Worm (Caenorhabditis elegans): ENCODE data around the gene Y62E10A.23.

The Y62E10A.23 gene

DNA sequence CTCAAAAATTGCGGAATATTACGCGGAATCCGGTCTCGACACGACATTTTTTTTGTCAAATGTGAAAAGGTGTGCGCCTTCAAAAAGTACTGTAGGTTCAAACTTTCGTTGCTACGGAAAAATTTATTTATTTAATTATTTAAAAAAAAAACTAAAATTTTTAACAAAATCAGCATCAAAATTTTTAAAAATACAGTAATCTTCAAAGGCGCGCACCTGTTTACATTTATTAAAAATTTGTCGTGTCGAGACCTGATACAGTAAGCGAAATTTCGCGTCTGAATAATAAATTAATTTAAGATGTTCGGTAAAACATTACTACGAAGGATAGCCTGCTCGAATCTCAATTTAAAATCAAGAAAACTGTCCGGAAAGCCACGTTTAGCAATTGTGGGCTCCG is 14.4 kb upstream of the Y62E10A.23 start, which contains the start of gene Y62E10A.6:
Gene Y62E10A.6 (plus strand): TSS at position 301 of the 400 bp plus-strand sequence.
- TF ChIP-seq nhr-25 (tag; optimal IDR thresholded peaks at IDR 0.05) (no peak), ceh-16 (tag; optimal IDR thresholded peaks at IDR 0.05) (no peak), lsy-12 (tag; optimal IDR thresholded peaks at IDR 0.05) (no peak), ztf-4 (tag; optimal IDR thresholded peaks at IDR 0.05) (no peak), nhr-11 (tag; optimal IDR thresholded peaks at IDR 0.05) (no peak), aly-2 (tag; optimal IDR thresholded peaks at IDR 0.05) (no peak), lin-15B (tag; optimal IDR thresholded peaks at IDR 0.05) (no peak), pqm-1 (tag; optimal IDR thresholded peaks at IDR 0.05) (no peak), lin-39 (tag; optimal IDR thresholded peaks at IDR 0.05) (no peak), nfya-1 (tag; optimal IDR thresholded peaks at IDR 0.05; ENCODE audit: insufficient read depth) (no peak), nhr-43 (tag; optimal IDR thresholded peaks at IDR 0.05; ENCODE audit: poor library complexity, severe bottlenecking) (no peak), fkh-2 (tag; optimal IDR thresholded peaks at IDR 0.05) (no peak)

ce11 chrIV:13374918-13375317 is 11.2 kb upstream of the Y62E10A.23 start:
- TF ChIP-seq lin-39 (tag; optimal IDR thresholded peaks at IDR 0.05) (peak; percentile 10), R02D3.7 (tag; optimal IDR thresholded peaks at IDR 0.05) (no peak), hmg-11 (tag; optimal IDR thresholded peaks at IDR 0.05) (peak; percentile 36), lsy-12 (tag; optimal IDR thresholded peaks at IDR 0.05) (no peak)

- TF ChIP-seq elt-3 (tag; optimal IDR thresholded peaks at IDR 0.05) (no peak), elt-2 (tag; optimal IDR thresholded peaks at IDR 0.05) (no peak), skn-1 (tag; optimal IDR thresholded peaks at IDR 0.05) (no peak), nfya-1 (tag; optimal IDR thresholded peaks at IDR 0.05; ENCODE audit: insufficient read depth) (no peak), nhr-12 (tag; optimal IDR thresholded peaks at IDR 0.05) (no peak), lin-39 (tag; optimal IDR thresholded peaks at IDR 0.05) (no peak), R02D3.7 (tag; optimal IDR thresholded peaks at IDR 0.05) (no peak), unc-39 (tag; optimal IDR thresholded peaks at IDR 0.05) (no peak), nhr-43 (tag; optimal IDR thresholded peaks at IDR 0.05; ENCODE audit: poor library complexity, severe bottlenecking) (no peak), ceh-82 (tag; optimal IDR thresholded peaks at IDR 0.05) (no peak), ztf-4 (tag; optimal IDR thresholded peaks at IDR 0.05) (no peak), ceh-28 (tag; optimal IDR thresholded peaks at IDR 0.05) (no peak), egl-27 (tag; optimal IDR thresholded peaks at IDR 0.05) (no peak)
Measured at ce11 chrIV:13377716-13378115, 8.4 kb upstream of the Y62E10A.23 start, which contains the start of gene mau-8. mau-8 (plus strand) TSS chrIV:13378016.

DNA sequence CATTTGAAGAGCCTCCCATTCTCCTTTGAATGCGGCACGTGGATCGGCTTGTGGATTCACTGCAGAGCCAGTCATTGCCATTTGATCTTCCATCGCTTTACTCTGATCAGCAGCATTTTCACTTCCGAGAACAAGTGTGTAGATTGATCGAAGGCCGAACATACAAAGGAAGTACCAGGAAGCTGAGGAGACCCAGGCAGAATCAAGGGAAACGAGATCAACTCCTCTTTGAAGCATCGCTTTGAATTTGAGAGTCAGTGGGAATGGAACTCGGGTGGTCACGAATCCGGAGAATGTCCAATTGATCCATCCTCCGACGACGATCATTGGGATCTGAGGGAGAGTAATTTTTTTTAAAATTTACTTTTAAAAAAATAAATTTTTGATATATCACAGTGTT is 5.6 kb upstream of the Y62E10A.23 start:
- TF ChIP-seq pha-4 (tag; optimal IDR thresholded peaks at IDR 0.05) (no peak), nhr-23 (tag; optimal IDR thresholded peaks at IDR 0.05) (no peak), nhr-77 (tag; optimal IDR thresholded peaks at IDR 0.05) (no peak), daf-12 (tag; optimal IDR thresholded peaks at IDR 0.05) (no peak), mml-1 (tag; optimal IDR thresholded peaks at IDR 0.05) (no peak), nhr-12 (tag; optimal IDR thresholded peaks at IDR 0.05) (no peak)

ce11 chrIV:13381823-13382222 is 4.3 kb upstream of the Y62E10A.23 start, which contains the start of gene emc-3:
emc-3 (minus strand) TSS chrIV:13381923.
- TF ChIP-seq elt-1 (tag; optimal IDR thresholded peaks at IDR 0.05) (no peak), ceh-28 (tag; optimal IDR thresholded peaks at IDR 0.05) (no peak), ceh-82 (tag; optimal IDR thresholded peaks at IDR 0.05) (no peak), lin-15B (tag; optimal IDR thresholded peaks at IDR 0.05) (no peak), nhr-67 (tag; optimal IDR thresholded peaks at IDR 0.05) (no peak), ztf-4 (tag; optimal IDR thresholded peaks at IDR 0.05) (no peak), tbx-2 (tag; optimal IDR thresholded peaks at IDR 0.05) (no peak), nhr-28 (tag; optimal IDR thresholded peaks at IDR 0.05) (no peak), egl-27 (tag; optimal IDR thresholded peaks at IDR 0.05) (no peak), nfya-1 (tag; optimal IDR thresholded peaks at IDR 0.05; ENCODE audit: insufficient read depth) (no peak), ama-1 (optimal IDR thresholded peaks at IDR 0.05) (no peak)

DNA sequence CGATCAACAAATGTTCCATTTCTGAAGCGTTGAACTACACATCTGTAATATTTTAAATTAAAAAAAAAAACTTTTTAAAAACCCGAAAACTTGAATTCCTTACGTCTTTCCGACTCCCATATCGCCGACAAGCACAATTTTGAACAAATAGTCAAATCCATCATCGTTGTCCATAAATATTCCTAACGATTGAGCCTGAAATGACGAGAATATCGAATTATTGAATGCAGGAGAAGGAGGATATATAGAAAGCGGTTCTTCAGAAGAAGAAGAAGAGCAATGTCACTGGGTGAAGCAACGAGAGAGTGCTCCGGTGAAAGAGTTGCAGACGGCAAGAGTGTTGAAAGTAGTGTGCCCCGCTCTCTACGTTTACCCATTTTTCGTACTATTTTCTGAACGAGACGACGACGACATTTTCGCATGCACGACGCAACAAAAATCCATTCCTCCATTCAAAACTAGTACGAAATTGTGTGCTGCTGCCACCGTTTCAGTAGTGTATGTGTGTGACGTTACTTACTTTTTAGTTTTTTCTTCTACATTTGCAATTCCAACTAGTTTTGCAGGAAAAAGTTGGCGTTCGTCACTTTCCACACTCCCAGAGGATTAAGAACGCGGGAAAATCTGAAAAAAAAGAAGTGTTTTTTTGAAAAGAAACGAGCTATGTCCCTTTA is 2.2 kb upstream of the Y62E10A.23 start, which contains the start of gene rab-19:
Gene rab-19 (minus strand): TSS at position 624 of the 674 bp plus-strand sequence.
- no peak for TF ChIP-seq unc-39 (tag; optimal IDR thresholded peaks at IDR 0.05)
- TF ChIP-seq tbx-2 (tag; optimal IDR thresholded peaks at IDR 0.05) = no peak
- no peak for TF ChIP-seq mml-1 (tag; optimal IDR thresholded peaks at IDR 0.05)
- no peak for TF ChIP-seq nhr-28 (tag; optimal IDR thresholded peaks at IDR 0.05)
- peak; percentile 65 for TF ChIP-seq hmg-11 (tag; optimal IDR thresholded peaks at IDR 0.05)
- TF ChIP-seq nhr-237 (tag; optimal IDR thresholded peaks at IDR 0.05) = no peak
- peak; percentile 35 for TF ChIP-seq lin-39 (tag; optimal IDR thresholded peaks at IDR 0.05)
- no peak for TF ChIP-seq ceh-16 (tag; optimal IDR thresholded peaks at IDR 0.05)
- TF ChIP-seq ztf-11 (tag; optimal IDR thresholded peaks at IDR 0.05) = no peak
- TF ChIP-seq nfya-1 (tag; optimal IDR thresholded peaks at IDR 0.05; ENCODE audit: insufficient read depth) = peak; percentile 26
- TF ChIP-seq nhr-12 (tag; optimal IDR thresholded peaks at IDR 0.05) = no peak
- TF ChIP-seq R02D3.7 (tag; optimal IDR thresholded peaks at IDR 0.05) = no peak
- no peak for TF ChIP-seq fkh-10 (GFP tag; optimal IDR thresholded peaks at IDR 0.05)
- no peak for TF ChIP-seq sea-2 (GFP tag; optimal IDR thresholded peaks at IDR 0.05)
- no peak for TF ChIP-seq daf-12 (tag; optimal IDR thresholded peaks at IDR 0.05)
- TF ChIP-seq nhr-11 (tag; optimal IDR thresholded peaks at IDR 0.05) = no peak
- peak; percentile 13 for TF ChIP-seq lin-15B (tag; optimal IDR thresholded peaks at IDR 0.05)
- no peak for TF ChIP-seq nhr-76 (tag; optimal IDR thresholded peaks at IDR 0.05)
